Fruit fly (Drosophila melanogaster) whole organism, prepupa: ENCODE data around the gene CG8861.

Experiments used
- Blimp-1 ChIP-seq: fragments of 200-800 bp; sonication (Bioruptor generic); optimal IDR thresholded peaks from 3 replicates; lab custom pipeline; 2017; ENCODE audit warnings: missing biosample characterization, missing genetic modification characterization, mild to moderate bottlenecking, moderate library complexity, missing genetic modification reagents
- CG10631 ChIP-seq: fragments of 200-800 bp; sonication (Bioruptor generic); optimal IDR thresholded peaks from 2 replicates; lab custom pipeline; 2016; ENCODE audit warnings: missing biosample characterization, missing genetic modification characterization
- CG10669 ChIP-seq: fragments of 200-800 bp; sonication (Bioruptor generic); optimal IDR thresholded peaks from 3 replicates; lab custom pipeline; 2018; ENCODE audit warnings: missing biosample characterization, mild to moderate bottlenecking, missing genetic modification characterization, moderate library complexity
- CG11294 ChIP-seq: fragments of 200-800 bp; sonication (Bioruptor generic); IDR thresholded peaks from 2 replicates; pipeline ENCODE4 v1.3.6; 2022; ENCODE audit warnings: missing biosample characterization, missing genetic modification characterization
- CG15336 ChIP-seq: fragments of 200-800 bp; sonication (Bioruptor generic); IDR thresholded peaks from 2 replicates; pipeline ENCODE4 v1.3.6; 2022; ENCODE audit warnings: missing biosample characterization, missing genetic modification characterization
- CG3032 ChIP-seq: fragments of 200-800 bp; optimal IDR thresholded peaks from 2 replicates; lab custom pipeline; 2019; ENCODE audit warnings: missing biosample characterization, mild to moderate bottlenecking, missing genetic modification characterization, moderate library complexity
- CG32006 ChIP-seq: fragments of 200-800 bp; sonication (Bioruptor generic); optimal IDR thresholded peaks from 3 replicates; lab custom pipeline; 2017; ENCODE audit warnings: missing biosample characterization, mild to moderate bottlenecking, missing genetic modification characterization
- CG3919 ChIP-seq: fragments of 200-800 bp; sonication (Bioruptor generic); optimal IDR thresholded peaks from 3 replicates; lab custom pipeline; 2016; ENCODE audit warnings: missing biosample characterization, missing genetic modification characterization
- CG4318 ChIP-seq: fragments of 200-800 bp; sonication (Bioruptor generic); optimal IDR thresholded peaks from 3 replicates; lab custom pipeline; 2017; ENCODE audit warnings: missing biosample characterization, mild to moderate bottlenecking, missing genetic modification characterization
- CG6163 ChIP-seq: fragments of 200-800 bp; sonication (Bioruptor generic); IDR thresholded peaks from 3 replicates; pipeline ENCODE4 v1.3.6; 2022; ENCODE audit warnings: missing biosample characterization, missing genetic modification characterization
- CG6792 ChIP-seq: fragments of 200-800 bp; sonication (Bioruptor generic); optimal IDR thresholded peaks from 3 replicates; lab custom pipeline; 2016; ENCODE audit warnings: missing biosample characterization, missing genetic modification characterization
- CG6808 ChIP-seq: fragments of 200-800 bp; sonication (Bioruptor generic); optimal IDR thresholded peaks from 3 replicates; lab custom pipeline; 2017; ENCODE audit warnings: missing biosample characterization, missing genetic modification characterization, mild to moderate bottlenecking, moderate library complexity, missing genetic modification reagents
- CG6854 ChIP-seq: fragments of 200-800 bp; sonication (Bioruptor generic); optimal IDR thresholded peaks from 2 replicates; lab custom pipeline; 2017; ENCODE audit warnings: missing biosample characterization, mild to moderate bottlenecking, missing genetic modification characterization
- CG7368 ChIP-seq: fragments of 200-800 bp; sonication (Bioruptor generic); optimal IDR thresholded peaks from 3 replicates; lab custom pipeline; 2016; ENCODE audit warnings: missing biosample characterization, missing genetic modification characterization
- CG8119 ChIP-seq: fragments of 200-800 bp; sonication (Bioruptor generic); IDR thresholded peaks from 3 replicates; pipeline ENCODE4 v1.3.6; 2022; ENCODE audit warnings: missing biosample characterization, missing genetic modification characterization
- CG8319 ChIP-seq: fragments of 200-800 bp; sonication (Bioruptor generic); optimal IDR thresholded peaks from 3 replicates; lab custom pipeline; 2016; ENCODE audit warnings: missing biosample characterization, missing genetic modification characterization
- CG8632 ChIP-seq: fragments of 200-800 bp; sonication (Bioruptor generic); optimal IDR thresholded peaks from 3 replicates; lab custom pipeline; 2016; ENCODE audit warnings: missing biosample characterization, missing genetic modification characterization
- CG9139 ChIP-seq: fragments of 200-800 bp; sonication (Bioruptor generic); optimal IDR thresholded peaks from 3 replicates; lab custom pipeline; 2017; ENCODE audit warnings: missing biosample characterization, mild to moderate bottlenecking, missing genetic modification characterization
- Eip75B ChIP-seq: fragments of 200-800 bp; sonication (Bioruptor generic); optimal IDR thresholded peaks from 3 replicates; lab custom pipeline; 2016; ENCODE audit warnings: missing biosample characterization, missing genetic modification characterization
- Eip78C ChIP-seq: fragments of 200-800 bp; sonication (Bioruptor generic); peaks from one replicate; lab custom pipeline; 2016; ENCODE audit warnings: missing biosample characterization, missing genetic modification characterization
- Ets21C ChIP-seq: fragments of 200-800 bp; sonication (Bioruptor generic); optimal IDR thresholded peaks from 3 replicates; lab custom pipeline; 2016; ENCODE audit warnings: missing biosample characterization, missing genetic modification characterization
- Ets96B ChIP-seq: fragments of 200-800 bp; optimal IDR thresholded peaks from 2 replicates; lab custom pipeline; 2019; ENCODE audit warnings: missing biosample characterization, mild to moderate bottlenecking, missing genetic modification characterization, moderate library complexity
- Hr38 ChIP-seq: sonication (Bioruptor generic); optimal IDR thresholded peaks from 2 replicates; lab custom pipeline; 2016; ENCODE audit warnings: missing biosample characterization, missing genetic modification characterization
- Hr39 ChIP-seq: fragments of 200-800 bp; sonication (Bioruptor generic); optimal IDR thresholded peaks from 2 replicates; lab custom pipeline; 2016; ENCODE audit warnings: missing biosample characterization, missing genetic modification characterization
- Lpt ChIP-seq: fragments of 200-800 bp; sonication (Bioruptor generic); optimal IDR thresholded peaks from 3 replicates; lab custom pipeline; 2016; ENCODE audit warnings: missing biosample characterization, missing genetic modification characterization
- Met ChIP-seq: fragments of 200-800 bp; sonication (Bioruptor generic); optimal IDR thresholded peaks from 3 replicates; lab custom pipeline; 2016; ENCODE audit warnings: missing biosample characterization, missing genetic modification characterization
- OdsH ChIP-seq: fragments of 200-800 bp; sonication (Bioruptor generic); optimal IDR thresholded peaks from 3 replicates; lab custom pipeline; 2016; ENCODE audit warnings: missing biosample characterization, missing genetic modification characterization
- Smox ChIP-seq: fragments of 200-800 bp; sonication (Bioruptor generic); optimal IDR thresholded peaks from 3 replicates; lab custom pipeline; 2016; ENCODE audit warnings: missing biosample characterization, missing genetic modification characterization
- Sox102F ChIP-seq: fragments of 200-800 bp; sonication (Bioruptor generic); optimal IDR thresholded peaks from 2 replicates; lab custom pipeline; 2016; ENCODE audit warnings: missing biosample characterization, mild to moderate bottlenecking, missing genetic modification characterization
- Sox14 ChIP-seq: fragments of 200-800 bp; sonication (Bioruptor generic); optimal IDR thresholded peaks from 3 replicates; lab custom pipeline; 2016; ENCODE audit warnings: missing biosample characterization, missing genetic modification characterization
- Sox15 ChIP-seq: fragments of 200-800 bp; sonication (Bioruptor generic); optimal IDR thresholded peaks from 3 replicates; lab custom pipeline; 2016; ENCODE audit warnings: missing biosample characterization, missing genetic modification characterization
- acj6 ChIP-seq: fragments of 200-800 bp; sonication (Bioruptor generic); optimal IDR thresholded peaks from 3 replicates; lab custom pipeline; 2016; ENCODE audit warnings: missing biosample characterization, missing genetic modification characterization
- cyc ChIP-seq: fragments of 200-800 bp; sonication (Bioruptor generic); optimal IDR thresholded peaks from 3 replicates; lab custom pipeline; 2016; ENCODE audit warnings: missing biosample characterization, missing genetic modification characterization
- dac ChIP-seq: fragments of 200-800 bp; sonication (Bioruptor generic); optimal IDR thresholded peaks from 2 replicates; lab custom pipeline; 2017; ENCODE audit warnings: missing biosample characterization, mild to moderate bottlenecking, missing genetic modification characterization
- dsx ChIP-seq: fragments of 200-800 bp; optimal IDR thresholded peaks from 3 replicates; lab custom pipeline; 2019; ENCODE audit warnings: missing biosample characterization, mild to moderate bottlenecking, missing genetic modification characterization, moderate library complexity; ENCODE audit not compliant: poor library complexity, severe bottlenecking
- eg ChIP-seq: fragments of 200-800 bp; sonication (Bioruptor generic); IDR thresholded peaks from 3 replicates; pipeline ENCODE4 v1.3.6; 2022; ENCODE audit warnings: missing biosample characterization, missing genetic modification characterization
- esn ChIP-seq: fragments of 200-800 bp; sonication (Bioruptor generic); optimal IDR thresholded peaks from 2 replicates; lab custom pipeline; 2016; ENCODE audit warnings: missing biosample characterization, mild to moderate bottlenecking, missing genetic modification characterization, moderate library complexity
- fkh ChIP-seq: fragments of 200-800 bp; sonication (Bioruptor generic); optimal IDR thresholded peaks from 3 replicates; lab custom pipeline; 2017; ENCODE audit warnings: missing biosample characterization, mild to moderate bottlenecking, missing genetic modification characterization, moderate library complexity
- lz ChIP-seq: fragments of 200-800 bp; sonication (Bioruptor generic); optimal IDR thresholded peaks from 3 replicates; lab custom pipeline; 2016; ENCODE audit warnings: missing biosample characterization, missing genetic modification characterization
- pdm3 ChIP-seq: fragments of 200-800 bp; sonication (Bioruptor generic); optimal IDR thresholded peaks from 3 replicates; lab custom pipeline; 2016; ENCODE audit warnings: missing biosample characterization, missing genetic modification characterization
- spab ChIP-seq: fragments of 200-800 bp; sonication (Bioruptor generic); optimal IDR thresholded peaks from 2 replicates; lab custom pipeline; 2017; ENCODE audit warnings: missing biosample characterization, mild to moderate bottlenecking, missing genetic modification characterization, missing genetic modification reagents
- ss ChIP-seq, 2 experiments: fragments of 200-800 bp; sonication (Bioruptor generic); optimal IDR thresholded peaks; 2 replicates in 1 of 2; 3 replicates in 1 of 2; lab custom pipeline; 2017 to 2018; ENCODE audit warnings: mild to moderate bottlenecking in 2 of 2, missing biosample characterization in 2 of 2, missing genetic modification characterization in 2 of 2, moderate library complexity in 1 of 2
- svp ChIP-seq: fragments of 200-800 bp; sonication (Bioruptor generic); peaks from one replicate; lab custom pipeline; 2016; ENCODE audit warnings: missing biosample characterization, missing genetic modification characterization
- topi ChIP-seq: fragments of 200-800 bp; sonication (Bioruptor generic); optimal IDR thresholded peaks from 3 replicates; lab custom pipeline; 2016; ENCODE audit warnings: missing biosample characterization, missing genetic modification characterization
- vri ChIP-seq: fragments of 200-800 bp; sonication (Bioruptor generic); optimal IDR thresholded peaks from 3 replicates; lab custom pipeline; 2016; ENCODE audit warnings: missing biosample characterization, mild to moderate bottlenecking, missing genetic modification characterization

Gene CG8861

DNA sequence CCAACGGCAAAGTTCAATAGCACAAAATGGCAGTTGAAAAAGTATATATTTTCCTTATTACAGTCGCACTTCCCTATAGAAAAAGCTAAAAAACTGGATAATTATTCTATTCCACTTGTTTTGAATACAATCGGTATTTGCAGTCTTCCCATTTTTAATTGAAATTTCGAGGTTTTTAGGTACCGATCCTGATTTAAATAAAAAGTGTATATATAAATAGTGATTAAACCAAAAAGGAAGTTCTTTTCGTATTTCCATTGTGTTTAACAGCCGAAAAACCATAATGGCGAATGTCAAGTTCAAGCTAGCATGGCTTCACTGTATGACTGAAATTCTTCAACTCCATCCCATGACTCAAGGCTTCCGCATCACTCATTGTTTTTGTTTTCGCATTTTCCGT is 18.2 kb upstream of the CG8861 start (continued):
- TF ChIP-seq CG4318 (GFP tag; lab: Kevin White, UChicago): peak; percentile 17
- no peak for TF ChIP-seq CG11294 (GFP tag; lab: Robert Waterston, UW)
- peak; percentile 59 for TF ChIP-seq CG10669 (GFP tag; lab: Kevin White, UChicago)
- TF ChIP-seq CG7368 (GFP tag; lab: Kevin White, UChicago): no peak
- TF ChIP-seq CG6163 (GFP tag; lab: Robert Waterston, UW): peak; percentile 44; the same call in 2 of the 3 replicates
- peak; percentile 58 for TF ChIP-seq Sox102F (GFP tag; lab: Kevin White, UChicago)
- TF ChIP-seq Sox14 (GFP tag; lab: Kevin White, UChicago): peak; percentile 44
- TF ChIP-seq topi (GFP tag; lab: Kevin White, UChicago): peak; percentile 51
- TF ChIP-seq CG6854 (GFP tag; lab: Kevin White, UChicago): no peak
- peak; percentile 21 for TF ChIP-seq vri (GFP tag; lab: Kevin White, UChicago)
- TF ChIP-seq Blimp-1 (GFP tag; lab: Kevin White, UChicago): no peak
- peak; percentile 46 for TF ChIP-seq lz (GFP tag; lab: Kevin White, UChicago)
- TF ChIP-seq Sox15 (GFP tag; lab: Kevin White, UChicago): peak; percentile 23
- peak; percentile 32 for TF ChIP-seq CG3919 (GFP tag; lab: Kevin White, UChicago)
- peak; percentile 42 for TF ChIP-seq CG6808 (GFP tag; lab: Kevin White, UChicago)
- TF ChIP-seq CG8319 (GFP tag; lab: Kevin White, UChicago): no peak
- TF ChIP-seq Hr39 (GFP tag; lab: Kevin White, UChicago): peak; percentile 55
- no peak for TF ChIP-seq cyc
- TF ChIP-seq OdsH: peak; percentile 50
- peak; percentile 17 for TF ChIP-seq Eip75B (GFP tag; lab: Kevin White, UChicago)
- TF ChIP-seq Met: peak; percentile 58

DNA sequence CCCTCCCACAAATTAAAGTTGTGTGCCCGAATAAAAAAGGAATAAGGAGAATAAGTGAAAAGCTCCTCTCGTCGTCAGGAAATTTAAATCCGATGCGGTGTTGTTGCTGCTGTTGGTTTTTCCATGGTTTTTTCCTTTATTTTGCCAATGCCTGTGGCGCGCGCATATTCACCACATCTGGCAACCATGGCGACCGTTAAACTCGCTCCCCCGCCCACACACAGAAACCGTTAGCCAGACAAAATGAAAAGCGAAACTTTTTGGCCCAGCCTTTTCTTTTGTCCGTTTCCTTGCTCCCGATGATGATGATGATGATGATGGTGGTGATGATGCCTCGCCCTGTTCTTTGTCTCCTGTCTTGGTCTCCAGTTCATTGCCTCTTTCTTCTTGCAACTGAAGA is 17.6 kb upstream of the CG8861 start:
- no peak for TF ChIP-seq CG10669 (GFP tag; lab: Kevin White, UChicago)
- TF ChIP-seq Hr39 (GFP tag; lab: Kevin White, UChicago): no peak
- no peak for TF ChIP-seq CG9139
- TF ChIP-seq CG32006: no peak
- TF ChIP-seq eg: 0 out of 3 replicates have a peak, but pooled peaks have one; percentile 26
- no peak for TF ChIP-seq acj6 (GFP tag; lab: Kevin White, UChicago)
- no peak for TF ChIP-seq Hr38 (GFP tag; lab: Kevin White, UChicago)
- TF ChIP-seq CG8119 (GFP tag; lab: Robert Waterston, UW): peak; percentile 32; the same call in 1 of the 3 replicates
- TF ChIP-seq CG4318 (GFP tag; lab: Kevin White, UChicago): no peak
- TF ChIP-seq Blimp-1 (GFP tag; lab: Kevin White, UChicago): peak; percentile 96
- TF ChIP-seq Sox14 (GFP tag; lab: Kevin White, UChicago): peak; percentile 15
- TF ChIP-seq CG6163 (GFP tag; lab: Robert Waterston, UW): peak; percentile 58; the same call in 2 of the 3 replicates
- peak; percentile 2 for TF ChIP-seq dac (GFP tag; lab: Kevin White, UChicago)
- TF ChIP-seq Eip78C (GFP tag; lab: Kevin White, UChicago): no peak

DNA sequence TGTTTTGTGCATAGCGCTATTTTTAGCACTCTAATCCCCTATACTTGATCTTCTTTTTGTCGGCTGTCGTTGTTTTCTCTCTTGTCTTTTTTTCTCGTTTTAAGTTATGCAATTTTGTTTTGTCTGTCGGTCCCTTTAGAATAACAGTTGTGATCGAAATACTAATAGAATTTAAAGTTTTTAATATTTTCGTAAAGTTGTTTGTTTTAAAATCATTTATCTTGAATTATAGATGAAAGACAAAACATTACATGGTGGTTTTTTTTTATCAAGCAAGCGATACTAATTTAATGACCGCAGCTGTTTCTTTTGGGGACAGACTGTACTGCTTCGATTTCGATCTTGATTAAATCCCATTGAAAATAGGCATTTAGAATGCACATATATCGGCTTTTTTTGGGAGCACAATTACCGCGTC is 16.5 kb upstream of the CG8861 start:
- no peak for TF ChIP-seq CG8632
- TF ChIP-seq Lpt: no peak
- no peak for TF ChIP-seq Eip75B (GFP tag; lab: Kevin White, UChicago)
- peak; percentile 8 for TF ChIP-seq CG6792 (GFP tag; lab: Kevin White, UChicago)
- peak; percentile 38 for TF ChIP-seq pdm3 (GFP tag; lab: Kevin White, UChicago)
- TF ChIP-seq Ets21C (GFP tag; lab: Kevin White, UChicago): no peak
- TF ChIP-seq CG6163 (GFP tag; lab: Robert Waterston, UW): peak; percentile 52; the same call in 1 of the 3 replicates
- peak; percentile 77 for TF ChIP-seq svp (GFP tag; lab: Kevin White, UChicago)
- no peak for TF ChIP-seq CG9139
- TF ChIP-seq Smox: peak; percentile 37
- peak; percentile 78 for TF ChIP-seq CG15336 (GFP tag; lab: Robert Waterston, UW)
- no peak for TF ChIP-seq CG3032
- no peak for TF ChIP-seq Hr38 (GFP tag; lab: Kevin White, UChicago)
- no peak for TF ChIP-seq dsx (GFP tag; lab: Kevin White, UChicago)
- TF ChIP-seq Sox102F (GFP tag; lab: Kevin White, UChicago): peak; percentile 20
- no peak for TF ChIP-seq CG6854 (GFP tag; lab: Kevin White, UChicago)
- TF ChIP-seq spab: no peak
- no peak for TF ChIP-seq ss (GFP tag; optimal IDR thresholded peaks at IDR 0.05; lab: Kevin White, UChicago)
- TF ChIP-seq esn (GFP tag; lab: Kevin White, UChicago): peak; percentile 22
- TF ChIP-seq Blimp-1 (GFP tag; lab: Kevin White, UChicago): no peak
- TF ChIP-seq Met: peak; percentile 33
- peak; percentile 51 for TF ChIP-seq CG32006
- TF ChIP-seq CG8319 (GFP tag; lab: Kevin White, UChicago): no peak
- TF ChIP-seq Sox15 (GFP tag; lab: Kevin White, UChicago): no peak
- no peak for TF ChIP-seq Sox14 (GFP tag; lab: Kevin White, UChicago)
- no peak for TF ChIP-seq fkh (GFP tag; lab: Kevin White, UChicago)
- TF ChIP-seq eg: peak; percentile 69
- TF ChIP-seq Ets96B (tag; lab: Kevin White, UChicago): no peak
- TF ChIP-seq CG10631 (GFP tag; lab: Kevin White, UChicago): no peak
- TF ChIP-seq CG3919 (GFP tag; lab: Kevin White, UChicago): no peak
- TF ChIP-seq topi (GFP tag; lab: Kevin White, UChicago): peak; percentile 30
